Worm (Caenorhabditis elegans): ENCODE measurements around the gene Y49A3A.4.

ce11 chrV:14366487-14366962 lies 7.8 kb upstream of the Y49A3A.4 start:
- no peak for TF ChIP-seq D2030.7 (GFP tag; IDR thresholded peaks at IDR 0.05)
- no peak for TF ChIP-seq ceh-58 (GFP tag; IDR thresholded peaks at IDR 0.05)
- TF ChIP-seq pha-4 (tag; optimal IDR thresholded peaks at IDR 0.05): no peak
